Worm (Caenorhabditis elegans) whole organism, L4/young adult: ENCODE measurements around the gene polg-1.
"Not testable (repeated sequence)": the region's sequence is repeated elsewhere in the genome, so short reads cannot be mapped to it uniquely, and the experiment has no call there.

Source experiments
- W03F9.2 ChIP-seq: fragments of 150-350 bp; optimal IDR thresholded peaks from 2 replicates; lab custom pipeline; 2014; ENCODE audit warnings: missing biosample characterization, missing genetic modification characterization
- him-1 ChIP-seq: sonication (generic microtip); optimal IDR thresholded peaks from 2 replicates; lab custom pipeline; 2016; ENCODE audit warnings: missing genotype, missing genetic modification reagents, missing genetic modification characterization, missing compliant biosample characterization

DNA sequence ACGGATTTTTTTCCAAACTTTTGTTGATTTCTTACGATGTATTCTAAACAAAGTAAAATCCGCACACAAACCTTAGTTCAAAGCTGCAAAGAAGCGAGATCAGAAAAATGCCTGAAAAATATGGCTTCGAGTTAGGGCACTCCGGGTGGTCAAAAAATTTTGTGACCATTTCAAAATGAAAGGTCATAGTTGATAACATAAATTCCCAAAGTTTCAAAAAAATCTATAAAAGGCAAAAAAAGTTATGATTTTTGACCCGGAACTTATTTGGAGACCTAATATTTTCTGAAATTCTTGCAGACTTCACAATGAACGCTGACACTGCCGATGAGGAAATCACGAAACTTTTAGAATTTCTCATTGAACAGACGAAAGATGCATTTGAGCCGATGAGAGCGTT lies 35.2 kb downstream of the polg-1 start, which contains the start of gene Y57A10A.8:
- TF ChIP-seq W03F9.2; him-1 (tag; lab: Kevin White, UChicago): not testable (repeated sequence)
